Fruit fly (Drosophila melanogaster): ENCODE results near the gene CG4009.

Gene CG4009

DNA sequence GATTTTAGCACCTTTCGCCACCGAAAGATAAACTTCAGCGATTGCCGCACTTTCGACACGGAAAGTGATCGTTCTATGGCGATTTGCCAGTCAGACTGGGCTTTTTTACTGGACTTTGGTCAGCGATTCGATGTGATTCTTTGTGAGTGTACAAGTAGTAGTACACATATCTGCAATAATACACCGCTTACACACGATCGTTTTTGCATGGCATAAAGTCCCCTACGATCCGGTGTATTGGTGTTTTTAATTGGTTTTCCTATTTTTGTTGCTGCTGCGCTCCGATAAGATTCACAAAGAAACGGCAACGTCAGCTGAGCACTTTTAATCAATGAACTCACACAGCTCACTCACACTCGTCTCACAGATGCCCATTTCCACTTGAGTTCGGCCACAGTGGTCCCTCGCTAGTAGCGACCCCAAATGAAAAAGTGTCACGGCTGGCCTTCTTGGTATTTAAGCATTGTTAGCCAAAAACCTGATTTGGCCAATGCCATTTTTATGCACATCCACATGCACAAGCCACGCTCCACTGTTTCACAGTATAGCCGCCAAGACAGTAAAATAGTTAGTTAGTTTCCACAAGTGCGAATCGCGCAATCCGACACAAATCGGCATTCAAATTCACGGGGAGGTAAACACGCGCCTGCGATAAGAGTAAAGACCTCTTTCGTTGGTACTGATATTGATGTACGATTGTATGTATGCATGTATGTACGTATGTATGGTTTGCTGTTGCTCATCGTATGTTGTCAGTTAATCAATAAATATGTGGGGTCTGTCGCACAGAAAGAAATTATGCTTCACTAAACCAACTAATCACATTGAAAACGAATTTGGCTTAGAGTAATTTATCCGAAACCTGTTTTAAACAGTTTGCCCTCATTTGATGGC is 49.4 kb downstream of the CG4009 start:
- TF ChIP-seq Met (GFP tag; optimal IDR thresholded peaks at IDR 0.05) (peak; percentile 92), Hr39 (GFP tag; optimal IDR thresholded peaks at IDR 0.05) (peak; percentile 93), acj6 (GFP tag; optimal IDR thresholded peaks at IDR 0.05) (peak; percentile 90), Hr4 (GFP tag; optimal IDR thresholded peaks at IDR 0.05) (peak; percentile 95), CG1621 (tag; optimal IDR thresholded peaks at IDR 0.05) (peak; percentile 84), Sox15 (GFP tag; optimal IDR thresholded peaks at IDR 0.05) (peak; percentile 88), CG15336 (GFP tag; IDR thresholded peaks at IDR 0.05) (peak; percentile 96), lz (GFP tag; optimal IDR thresholded peaks at IDR 0.05) (peak; percentile 93), CG6163 (GFP tag; IDR thresholded peaks at IDR 0.05) (peak; percentile 96), CG9139 (GFP tag; optimal IDR thresholded peaks at IDR 0.05) (peak; percentile 60), fd85E (GFP tag; optimal IDR thresholded peaks at IDR 0.05) (peak; percentile 20), topi (GFP tag; optimal IDR thresholded peaks at IDR 0.05) (peak; percentile 88), CG3919 (GFP tag; optimal IDR thresholded peaks at IDR 0.05) (peak; percentile 89), svp (GFP tag) (peak; percentile 97), CG11762 (GFP tag; optimal IDR thresholded peaks at IDR 0.05; ENCODE audit: insufficient read depth) (peak; percentile 42), Blimp-1 (GFP tag; optimal IDR thresholded peaks at IDR 0.05) (peak; percentile 74), Ets96B (tag; optimal IDR thresholded peaks at IDR 0.05) (peak; percentile 82), CG16779 (tag; optimal IDR thresholded peaks at IDR 0.05) (peak; percentile 83), CG11294 (GFP tag; IDR thresholded peaks at IDR 0.05) (peak; percentile 97), CG7368 (GFP tag; optimal IDR thresholded peaks at IDR 0.05) (peak; percentile 92), Hr38 (GFP tag; optimal IDR thresholded peaks at IDR 0.05) (peak; percentile 82), ss (GFP tag; optimal IDR thresholded peaks at IDR 0.05) (peak; percentile 72 to 85), Gug (GFP tag; IDR thresholded peaks at IDR 0.05) (peak; percentile 95), Sox102F (GFP tag; optimal IDR thresholded peaks at IDR 0.05) (peak; percentile 88), cyc (GFP tag; optimal IDR thresholded peaks at IDR 0.05) (peak; percentile 91), vri (GFP tag; optimal IDR thresholded peaks at IDR 0.05) (peak; percentile 87), CG6276 (GFP tag; optimal IDR thresholded peaks at IDR 0.05) (peak; percentile 75), CG4318 (GFP tag; optimal IDR thresholded peaks at IDR 0.05) (peak; percentile 86), CG6854 (GFP tag; optimal IDR thresholded peaks at IDR 0.05) (peak; percentile 51), Eip78C (GFP tag) (peak; percentile 96), CG34406 (GFP tag; optimal IDR thresholded peaks at IDR 0.05) (peak; percentile 83), CG11902 (GFP tag; optimal IDR thresholded peaks at IDR 0.05) (peak; percentile 91), CG10669 (GFP tag; optimal IDR thresholded peaks at IDR 0.05) (peak; percentile 84), CG8319 (GFP tag; optimal IDR thresholded peaks at IDR 0.05) (peak; percentile 81), eg (GFP tag; IDR thresholded peaks at IDR 0.05) (peak; percentile 98), CG8119 (GFP tag; IDR thresholded peaks at IDR 0.05) (peak; percentile 95), spab (GFP tag; optimal IDR thresholded peaks at IDR 0.05) (peak; percentile 82), fd59A (GFP tag; optimal IDR thresholded peaks at IDR 0.05) (peak; percentile 85), Sox14 (GFP tag; optimal IDR thresholded peaks at IDR 0.05) (peak; percentile 93), Smox (GFP tag; optimal IDR thresholded peaks at IDR 0.05) (peak; percentile 87), net (GFP tag; optimal IDR thresholded peaks at IDR 0.05) (peak; percentile 90), CG6792 (GFP tag; optimal IDR thresholded peaks at IDR 0.05) (peak; percentile 89), Ets21C (GFP tag; optimal IDR thresholded peaks at IDR 0.05) (peak; percentile 88), CG10631 (GFP tag; optimal IDR thresholded peaks at IDR 0.05) (peak; percentile 85), Lpt (GFP tag; optimal IDR thresholded peaks at IDR 0.05) (peak; percentile 87), fkh (GFP tag; optimal IDR thresholded peaks at IDR 0.05) (peak; percentile 91), Eip75B (GFP tag; optimal IDR thresholded peaks at IDR 0.05) (peak; percentile 89), CG3032 (tag; optimal IDR thresholded peaks at IDR 0.05) (peak; percentile 83), esn (GFP tag; optimal IDR thresholded peaks at IDR 0.05) (peak; percentile 92), CG6808 (GFP tag; optimal IDR thresholded peaks at IDR 0.05) (peak; percentile 77)
